Worm (Caenorhabditis elegans): ENCODE measurements around the gene cgt-3.

- no peak for TF ChIP-seq unc-62 (GFP tag; optimal IDR thresholded peaks at IDR 0.05)
- no peak for TF ChIP-seq K11D2.4 (GFP tag; IDR thresholded peaks at IDR 0.05)
- no peak for TF ChIP-seq him-1 (tag; optimal IDR thresholded peaks at IDR 0.05)
- no peak for TF ChIP-seq cebp-1 (GFP tag; IDR thresholded peaks at IDR 0.05)
- no peak for TF ChIP-seq cebp-1 (tag; optimal IDR thresholded peaks at IDR 0.05)
- no peak for TF ChIP-seq nhr-90 (tag; optimal IDR thresholded peaks at IDR 0.05)
- TF ChIP-seq snpc-1.3 (tag; optimal IDR thresholded peaks at IDR 0.05; ENCODE audit: insufficient read depth) = no peak
- no peak for TF ChIP-seq pha-4 (tag; optimal IDR thresholded peaks at IDR 0.05)
- no peak for TF ChIP-seq repo-1 (tag; optimal IDR thresholded peaks at IDR 0.05)
- TF ChIP-seq ceh-100 (GFP tag; IDR thresholded peaks at IDR 0.05) = no peak
- TF ChIP-seq zim-3 (tag; optimal IDR thresholded peaks at IDR 0.05) = no peak
- no peak for TF ChIP-seq ztf-3 (GFP tag; optimal IDR thresholded peaks at IDR 0.05)
Observed at ce11 chrII:5962343-5962742, 51.2 kb downstream of the cgt-3 start.
